Fruit fly (Drosophila melanogaster) S2 (cell line): ENCODE measurements around the gene CG32259.

Experiments used
- CG8478 ChIP-seq: fragments of >200 bp; optimal IDR thresholded peaks from 2 replicates; lab custom pipeline; 2018
- CTCF ChIP-seq, 2 experiments: fragments of >200 bp; optimal IDR thresholded peaks; 2 replicates each; lab custom pipeline; 2018

DNA sequence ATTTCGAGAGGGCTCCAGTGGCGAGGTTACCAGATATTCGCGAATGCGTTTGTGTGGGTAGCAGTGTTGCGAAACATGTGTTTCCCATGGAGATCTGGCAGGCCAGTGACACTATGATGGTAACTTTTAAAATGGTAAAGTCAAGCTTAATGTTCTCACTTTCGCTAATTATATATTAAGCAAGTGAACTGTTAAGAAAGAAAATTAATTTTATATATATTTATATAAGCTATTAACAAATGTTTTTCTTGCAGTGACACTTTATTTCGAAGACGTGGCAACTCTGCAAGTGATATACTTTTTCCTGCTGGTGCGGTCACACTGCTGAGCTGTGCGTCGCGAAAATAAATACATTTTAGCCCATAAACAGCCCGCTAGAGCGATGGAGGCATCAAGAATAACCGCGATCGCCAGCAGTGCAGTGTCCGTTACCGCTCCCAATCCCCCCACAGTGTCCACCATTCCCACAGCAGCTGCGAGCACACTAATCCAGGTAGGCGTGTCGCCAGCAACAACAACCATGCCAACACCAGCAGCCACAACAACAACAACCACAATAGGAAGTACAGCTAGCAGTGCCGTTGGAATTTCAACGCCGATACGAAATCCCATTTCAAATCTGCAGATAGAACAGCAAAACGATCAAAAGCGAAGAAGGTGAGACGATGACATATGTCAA, 28.8 kb upstream of the CG32259 start, which contains the start of the genes CG11593 and Rcd5:
- no peak for TF ChIP-seq CG8478
- TF ChIP-seq CTCF (optimal IDR thresholded peaks at IDR 0.05; lab: Kevin White, UChicago), result no peak
